Fruit fly (Drosophila melanogaster): ENCODE results near the gene eIF4H1.

The eIF4H1 gene

DNA sequence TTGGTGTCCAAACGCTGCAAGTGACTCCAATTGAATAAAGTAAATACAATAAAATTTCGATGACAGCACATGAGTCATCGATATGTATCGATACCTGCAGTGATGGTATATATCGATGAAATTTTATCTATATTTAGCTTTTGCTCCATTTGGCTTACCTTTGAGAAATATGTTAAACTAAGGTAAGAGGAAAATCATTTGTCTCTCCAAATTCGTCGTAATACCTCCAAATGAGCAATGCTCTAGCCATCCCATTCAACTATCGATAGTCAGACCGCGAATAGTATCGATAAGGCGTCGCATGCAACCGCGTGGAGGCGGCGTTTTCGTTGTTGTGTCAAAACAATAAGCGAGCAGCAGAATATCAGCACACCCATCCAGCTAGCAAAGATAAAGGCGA, 7.2 kb upstream of the eIF4H1 start, which contains the start of the genes Cdc50 and rngo (continued):
- no peak for TF ChIP-seq ATbp (GFP tag; optimal IDR thresholded peaks at IDR 0.05)
- TF ChIP-seq croc (GFP tag; conservative IDR thresholded peaks at IDR 0.05), result no peak
- peak; percentile 28 for TF ChIP-seq dmrt11E (tag; optimal IDR thresholded peaks at IDR 0.05)
- TF ChIP-seq chm (GFP tag; IDR thresholded peaks at IDR 0.05), result no peak
- TF ChIP-seq onecut (GFP tag; IDR thresholded peaks at IDR 0.05), result no peak
- TF ChIP-seq CG2875 (GFP tag; optimal IDR thresholded peaks at IDR 0.05), result no peak
- TF ChIP-seq CG6175 (GFP tag; IDR thresholded peaks at IDR 0.05), result no peak
- no peak for TF ChIP-seq Ssrp (tag; optimal IDR thresholded peaks at IDR 0.05)
- TF ChIP-seq dpn (GFP tag; optimal IDR thresholded peaks at IDR 0.05), result peak; percentile 5 to 46
- TF ChIP-seq Neu2 (GFP tag; optimal IDR thresholded peaks at IDR 0.05; ENCODE audit: borderline replicate concordance), result no peak
- TF ChIP-seq sisA (GFP tag; IDR thresholded peaks at IDR 0.05), result no peak
- TF ChIP-seq CG15696 (tag; optimal IDR thresholded peaks at IDR 0.05), result no peak
- TF ChIP-seq CG1529 (GFP tag; optimal IDR thresholded peaks at IDR 0.05), result no peak
- TF ChIP-seq MTF-1 (GFP tag; optimal IDR thresholded peaks at IDR 0.05; ENCODE audit: borderline replicate concordance), result no peak
- TF ChIP-seq sima (GFP tag; optimal IDR thresholded peaks at IDR 0.05), result no peak
- no peak for TF ChIP-seq ash1 (GFP tag; optimal IDR thresholded peaks at IDR 0.05)
- no peak for TF ChIP-seq Hr51 (GFP tag; optimal IDR thresholded peaks at IDR 0.05)
- TF ChIP-seq CG3065 (GFP tag; optimal IDR thresholded peaks at IDR 0.05), result no peak
- TF ChIP-seq Hmx (GFP tag; optimal IDR thresholded peaks at IDR 0.05), result no peak
- TF ChIP-seq CG17361 (GFP tag; IDR thresholded peaks at IDR 0.05), result no peak
- no peak for TF ChIP-seq unpg (GFP tag; optimal IDR thresholded peaks at IDR 0.05)
- no peak for TF ChIP-seq H15 (GFP tag; IDR thresholded peaks at IDR 0.05)
- peak; percentile 37; the same call in 1 of the 2 replicates for TF ChIP-seq CG3847 (GFP tag; IDR thresholded peaks at IDR 0.05)
- TF ChIP-seq CG13296 (GFP tag; optimal IDR thresholded peaks at IDR 0.05), result no peak
- TF ChIP-seq H2.0 (GFP tag; IDR thresholded peaks at IDR 0.05), result no peak
- no peak for TF ChIP-seq Jarid2 (GFP tag; optimal IDR thresholded peaks at IDR 0.05)
- TF ChIP-seq Nf-YA (GFP tag; IDR thresholded peaks at IDR 0.05), result no peak
- TF ChIP-seq lola (GFP tag; optimal IDR thresholded peaks at IDR 0.05), result peak in 1 of 3 experiments; percentile 35
- TF ChIP-seq CG1024 (GFP tag; IDR thresholded peaks at IDR 0.05), result no peak
- no peak for TF ChIP-seq CG4820 (GFP tag; optimal IDR thresholded peaks at IDR 0.05)
- peak; percentile 81 for TF ChIP-seq Dref (GFP tag; IDR thresholded peaks at IDR 0.05)
- TF ChIP-seq ab (GFP tag; optimal IDR thresholded peaks at IDR 0.05), result no peak
- TF ChIP-seq ac (GFP tag; optimal IDR thresholded peaks at IDR 0.05), result no peak
- no peak for TF ChIP-seq HLHmδ (GFP tag; optimal IDR thresholded peaks at IDR 0.05)
- peak; percentile 86 for TF ChIP-seq Med (GFP tag)
- TF ChIP-seq Vsx1 (GFP tag; optimal IDR thresholded peaks at IDR 0.05), result no peak
- peak; percentile 72 for TF ChIP-seq trem (tag; optimal IDR thresholded peaks at IDR 0.05)
- TF ChIP-seq CG6765 (GFP tag; optimal IDR thresholded peaks at IDR 0.05), result no peak
- peak; percentile 99 for TF ChIP-seq Dll (GFP tag; IDR thresholded peaks at IDR 0.05; ENCODE audit: partially characterized antibody)
- no peak for TF ChIP-seq otp (GFP tag; IDR thresholded peaks at IDR 0.05)
- TF ChIP-seq pros (GFP tag; optimal IDR thresholded peaks at IDR 0.05), result no peak
- TF ChIP-seq hb (GFP tag; IDR thresholded peaks at IDR 0.05; ENCODE audit: partially characterized antibody), result peak; percentile 97
- no peak for TF ChIP-seq CG18476 (GFP tag; optimal IDR thresholded peaks at IDR 0.05)
- TF ChIP-seq CG30431 (GFP tag; optimal IDR thresholded peaks at IDR 0.05), result no peak
- no peak for TF ChIP-seq CG7556 (GFP tag; optimal IDR thresholded peaks at IDR 0.05)
- peak; percentile 12 to 37 for TF ChIP-seq Pdp1 (GFP tag; optimal IDR thresholded peaks at IDR 0.05)
- peak; percentile 90 for TF ChIP-seq bbx (GFP tag; IDR thresholded peaks at IDR 0.05; ENCODE audit: partially characterized antibody)
- no peak for TF ChIP-seq slbo (GFP tag; IDR thresholded peaks at IDR 0.05)
- no peak for TF ChIP-seq pan (optimal IDR thresholded peaks at IDR 0.05)
- TF ChIP-seq pan (GFP tag; optimal IDR thresholded peaks at IDR 0.05 in 1 of 2, IDR thresholded peaks at IDR 0.05 in 1 of 2), result no peak
- peak; percentile 96 for TF ChIP-seq CG6791 (GFP tag; IDR thresholded peaks at IDR 0.05; ENCODE audit: partially characterized antibody)
